Fruit fly (Drosophila melanogaster) whole organism, embryonic: Measurements from ENCODE around the gene CG32278.

Source experiments
- BtbVII ChIP-seq: fragments of 200-800 bp; sonication (Bioruptor generic); optimal IDR thresholded peaks from 3 replicates; lab custom pipeline; 2017; ENCODE audit warnings: missing biosample characterization, mild to moderate bottlenecking, missing genetic modification characterization
- CG11696 ChIP-seq: fragments of 200-800 bp; sonication (Bioruptor generic); IDR thresholded peaks from 2 replicates; pipeline ENCODE4 v1.3.6; 2022; ENCODE audit warnings: missing biosample characterization, missing genetic modification characterization
- CG12219 ChIP-seq: fragments of 200-800 bp; sonication (Bioruptor generic); optimal IDR thresholded peaks from 3 replicates; lab custom pipeline; 2018; ENCODE audit warnings: missing biosample characterization, mild to moderate bottlenecking, missing genetic modification characterization
- CG13624 ChIP-seq: fragments of 200-800 bp; sonication (Bioruptor generic); optimal IDR thresholded peaks from 2 replicates; lab custom pipeline; 2016; ENCODE audit warnings: missing biosample characterization, missing genetic modification characterization
- CG14050 ChIP-seq: fragments of 200-800 bp; sonication (Bioruptor generic); IDR thresholded peaks from 3 replicates; pipeline ENCODE4 v1.3.6; 2022; ENCODE audit warnings: missing biosample characterization, missing genetic modification characterization
- CG15011 ChIP-seq: fragments of 200-800 bp; sonication (Bioruptor generic); optimal IDR thresholded peaks from 3 replicates; lab custom pipeline; 2018; ENCODE audit warnings: missing biosample characterization, mild to moderate bottlenecking, missing genetic modification characterization
- CG17359 ChIP-seq: fragments of 200-800 bp; sonication (Bioruptor generic); optimal IDR thresholded peaks from 3 replicates; lab custom pipeline; 2018; ENCODE audit warnings: missing biosample characterization, mild to moderate bottlenecking, missing genetic modification characterization, moderate library complexity
- CG2678 ChIP-seq: fragments of 200-800 bp; sonication (Bioruptor generic); optimal IDR thresholded peaks from 3 replicates; lab custom pipeline; 2019; ENCODE audit warnings: missing biosample characterization, mild to moderate bottlenecking, missing genetic modification characterization, moderate library complexity
- CG32772 ChIP-seq: fragments of 200-800 bp; sonication (Bioruptor generic); IDR thresholded peaks from 2 replicates; pipeline ENCODE4 v1.3.6; 2022; ENCODE audit warnings: missing biosample characterization, missing genetic modification characterization
- CG33557 ChIP-seq: fragments of 200-800 bp; sonication (Bioruptor generic); optimal IDR thresholded peaks from 2 replicates; lab custom pipeline; 2019; ENCODE audit warnings: missing biosample characterization, mild to moderate bottlenecking, missing genetic modification characterization, moderate library complexity
- CG4328 ChIP-seq: fragments of 200-800 bp; sonication (Bioruptor generic); optimal IDR thresholded peaks from 3 replicates; lab custom pipeline; 2017; ENCODE audit warnings: missing biosample characterization, missing genetic modification reagents, missing genetic modification characterization
- CG6272 ChIP-seq: fragments of 200-800 bp; sonication (Bioruptor generic); IDR thresholded peaks from 2 replicates; pipeline ENCODE4 v1.3.6; 2022; ENCODE audit warnings: missing biosample characterization, missing genetic modification characterization
- CG6683 ChIP-seq: fragments of 200-800 bp; sonication (Bioruptor generic); optimal IDR thresholded peaks from 2 replicates; lab custom pipeline; 2017; ENCODE audit warnings: missing biosample characterization, mild to moderate bottlenecking, missing genetic modification characterization, missing genetic modification reagents
- CG7556 ChIP-seq: fragments of 200-800 bp; sonication (Bioruptor generic); optimal IDR thresholded peaks from 2 replicates; lab custom pipeline; 2017; ENCODE audit warnings: missing biosample characterization, mild to moderate bottlenecking, missing genetic modification characterization
- CG7786 ChIP-seq: fragments of 200-800 bp; sonication (Bioruptor generic); optimal IDR thresholded peaks from 2 replicates; lab custom pipeline; 2016; ENCODE audit warnings: missing biosample characterization, missing genetic modification characterization
- CG8944 ChIP-seq: fragments of 200-800 bp; sonication (Bioruptor generic); optimal IDR thresholded peaks from 3 replicates; lab custom pipeline; 2016; ENCODE audit warnings: missing biosample characterization, missing genetic modification characterization
- CG9727 ChIP-seq: fragments of 200-800 bp; sonication (Bioruptor generic); optimal IDR thresholded peaks from 3 replicates; lab custom pipeline; 2017; ENCODE audit warnings: missing biosample characterization, mild to moderate bottlenecking, missing genetic modification characterization
- Camta ChIP-seq: fragments of 200-800 bp; sonication (Bioruptor generic); optimal IDR thresholded peaks from 2 replicates; lab custom pipeline; 2016; ENCODE audit warnings: missing biosample characterization, missing genetic modification characterization
- Chrac-16 ChIP-seq: fragments of 200-800 bp; sonication (Bioruptor generic); optimal IDR thresholded peaks from 3 replicates; lab custom pipeline; 2016; ENCODE audit warnings: missing biosample characterization, missing genetic modification characterization
- D19B ChIP-seq: fragments of 200-800 bp; sonication (Bioruptor generic); optimal IDR thresholded peaks from 2 replicates; lab custom pipeline; 2017; ENCODE audit warnings: missing biosample characterization, mild to moderate bottlenecking, missing genetic modification characterization
- Doc3 ChIP-seq: fragments of 200-800 bp; sonication (Bioruptor generic); IDR thresholded peaks from 3 replicates; pipeline ENCODE4 v1.3.6; 2022; ENCODE audit warnings: missing biosample characterization, missing genetic modification characterization; ENCODE audit not compliant: partially characterized antibody
- H2.0 ChIP-seq: fragments of 200-800 bp; sonication (Bioruptor generic); IDR thresholded peaks from 2 replicates; pipeline ENCODE4 v1.3.6; 2022; ENCODE audit warnings: missing biosample characterization, missing genetic modification characterization
- HLHmδ ChIP-seq: fragments of 200-800 bp; sonication (Bioruptor generic); optimal IDR thresholded peaks from 2 replicates; lab custom pipeline; 2018; ENCODE audit warnings: missing biosample characterization, mild to moderate bottlenecking, missing genetic modification characterization, moderate library complexity
- Hand ChIP-seq: fragments of 200-800 bp; sonication (Bioruptor generic); optimal IDR thresholded peaks from 2 replicates; lab custom pipeline; 2017; ENCODE audit warnings: mild to moderate bottlenecking, missing biosample characterization, missing genetic modification reagents, missing genetic modification characterization
- Hmr ChIP-seq: fragments of 200-800 bp; sonication (Bioruptor generic); optimal IDR thresholded peaks from 3 replicates; lab custom pipeline; 2017; ENCODE audit warnings: mild to moderate bottlenecking, missing biosample characterization, missing genetic modification reagents, missing genetic modification characterization
- Kr ChIP-seq: fragments of 200-800 bp; sonication (Bioruptor generic); optimal IDR thresholded peaks from 2 replicates; lab custom pipeline; 2017; ENCODE audit warnings: missing biosample characterization, mild to moderate bottlenecking, missing genetic modification characterization
- MBD-R2 ChIP-seq: fragments of 200-800 bp; sonication (Bioruptor generic); IDR thresholded peaks from 2 replicates; pipeline ENCODE4 v1.3.6; 2022; ENCODE audit warnings: missing biosample characterization, missing genetic modification characterization
- MESR4 ChIP-seq: fragments of 200-800 bp; sonication (Bioruptor generic); optimal IDR thresholded peaks from 2 replicates; lab custom pipeline; 2018; ENCODE audit warnings: missing biosample characterization, mild to moderate bottlenecking, missing genetic modification characterization, moderate library complexity
- NK7.1 ChIP-seq: fragments of 200-800 bp; sonication (Bioruptor generic); optimal IDR thresholded peaks from 3 replicates; lab custom pipeline; 2016; ENCODE audit warnings: missing biosample characterization, missing genetic modification characterization
- Optix ChIP-seq: fragments of 200-800 bp; sonication (Bioruptor generic); IDR thresholded peaks from 3 replicates; pipeline ENCODE4 v1.3.6; 2022; ENCODE audit warnings: missing biosample characterization, missing genetic modification characterization
- ap ChIP-seq: fragments of 200-800 bp; sonication (Bioruptor generic); IDR thresholded peaks from 2 replicates; pipeline ENCODE4 v1.3.6; 2022; ENCODE audit warnings: missing biosample characterization, missing genetic modification characterization
- cg ChIP-seq: fragments of 200-800 bp; sonication (Bioruptor generic); optimal IDR thresholded peaks from 3 replicates; lab custom pipeline; 2019; ENCODE audit warnings: missing biosample characterization, mild to moderate bottlenecking, missing genetic modification characterization, moderate library complexity
- chif ChIP-seq, 2 experiments: fragments of 200-800 bp; sonication (Bioruptor generic); optimal IDR thresholded peaks; 3 replicates each; lab custom pipeline; 2016; ENCODE audit warnings: missing biosample characterization in 2 of 2, missing genetic modification characterization in 2 of 2
- ci ChIP-seq: fragments of 200-800 bp; sonication (Bioruptor generic); IDR thresholded peaks from 3 replicates; pipeline ENCODE4 v1.3.6; 2022; ENCODE audit warnings: missing biosample characterization, missing genetic modification characterization
- cwo ChIP-seq: fragments of 200-800 bp; sonication (Bioruptor generic); optimal IDR thresholded peaks from 3 replicates; lab custom pipeline; 2017; ENCODE audit warnings: missing biosample characterization, missing genetic modification characterization, mild to moderate bottlenecking, moderate library complexity, missing genetic modification reagents
- fd64A ChIP-seq: fragments of 200-800 bp; sonication (Bioruptor generic); optimal IDR thresholded peaks from 3 replicates; lab custom pipeline; 2018; ENCODE audit warnings: missing biosample characterization, mild to moderate bottlenecking, missing genetic modification characterization
- lbe ChIP-seq: fragments of 200-800 bp; sonication (Bioruptor generic); optimal IDR thresholded peaks from 2 replicates; lab custom pipeline; 2016; ENCODE audit warnings: missing biosample characterization, mild to moderate bottlenecking, missing genetic modification characterization
- mam ChIP-seq: fragments of 200-800 bp; sonication (Bioruptor generic); optimal IDR thresholded peaks from 3 replicates; lab custom pipeline; 2016; ENCODE audit warnings: missing biosample characterization, missing genetic modification characterization
- nom ChIP-seq: fragments of 200-800 bp; sonication (Bioruptor generic); optimal IDR thresholded peaks from 2 replicates; lab custom pipeline; 2017; ENCODE audit warnings: missing biosample characterization, missing genetic modification characterization, mild to moderate bottlenecking, moderate library complexity, missing genetic modification reagents
- odd ChIP-seq: fragments of 200-800 bp; sonication (Bioruptor generic); optimal IDR thresholded peaks from 2 replicates; lab custom pipeline; 2017; ENCODE audit warnings: missing biosample characterization, mild to moderate bottlenecking, missing genetic modification characterization
- onecut ChIP-seq: fragments of 200-800 bp; sonication (Bioruptor generic); IDR thresholded peaks from 2 replicates; pipeline ENCODE4 v1.3.6; 2022; ENCODE audit warnings: missing biosample characterization, missing genetic modification characterization
- org-1 ChIP-seq: fragments of 200-800 bp; sonication (Bioruptor generic); optimal IDR thresholded peaks from 2 replicates; lab custom pipeline; 2017; ENCODE audit warnings: missing biosample characterization, missing genetic modification characterization
- otp ChIP-seq: fragments of 200-800 bp; sonication (Bioruptor generic); IDR thresholded peaks from 3 replicates; pipeline ENCODE4, ENCODE4 v1.3.6; 2022; ENCODE audit warnings: missing biosample characterization, missing genetic modification characterization
- pnt ChIP-seq: fragments of 200-800 bp; sonication (Bioruptor generic); optimal IDR thresholded peaks from 3 replicates; lab custom pipeline; 2016; ENCODE audit warnings: missing biosample characterization, missing genetic modification characterization
- sens-2 ChIP-seq: fragments of 200-800 bp; sonication (Bioruptor generic); IDR thresholded peaks from 2 replicates; pipeline ENCODE4 v1.3.6; 2022; ENCODE audit warnings: missing biosample characterization, missing genetic modification characterization
- slbo ChIP-seq: fragments of 200-800 bp; sonication (Bioruptor generic); IDR thresholded peaks from 2 replicates; pipeline ENCODE4 v1.3.6; 2022; ENCODE audit warnings: missing biosample characterization, missing genetic modification characterization
- slp2 ChIP-seq: fragments of 200-800 bp; sonication (Bioruptor generic); optimal IDR thresholded peaks from 2 replicates; lab custom pipeline; 2016; ENCODE audit warnings: missing biosample characterization, missing genetic modification characterization
- sr ChIP-seq: fragments of 200-800 bp; sonication (Bioruptor generic); IDR thresholded peaks from 3 replicates; pipeline ENCODE4 v1.3.6; 2022; ENCODE audit warnings: missing biosample characterization, missing genetic modification characterization

CG32278 gene

DNA sequence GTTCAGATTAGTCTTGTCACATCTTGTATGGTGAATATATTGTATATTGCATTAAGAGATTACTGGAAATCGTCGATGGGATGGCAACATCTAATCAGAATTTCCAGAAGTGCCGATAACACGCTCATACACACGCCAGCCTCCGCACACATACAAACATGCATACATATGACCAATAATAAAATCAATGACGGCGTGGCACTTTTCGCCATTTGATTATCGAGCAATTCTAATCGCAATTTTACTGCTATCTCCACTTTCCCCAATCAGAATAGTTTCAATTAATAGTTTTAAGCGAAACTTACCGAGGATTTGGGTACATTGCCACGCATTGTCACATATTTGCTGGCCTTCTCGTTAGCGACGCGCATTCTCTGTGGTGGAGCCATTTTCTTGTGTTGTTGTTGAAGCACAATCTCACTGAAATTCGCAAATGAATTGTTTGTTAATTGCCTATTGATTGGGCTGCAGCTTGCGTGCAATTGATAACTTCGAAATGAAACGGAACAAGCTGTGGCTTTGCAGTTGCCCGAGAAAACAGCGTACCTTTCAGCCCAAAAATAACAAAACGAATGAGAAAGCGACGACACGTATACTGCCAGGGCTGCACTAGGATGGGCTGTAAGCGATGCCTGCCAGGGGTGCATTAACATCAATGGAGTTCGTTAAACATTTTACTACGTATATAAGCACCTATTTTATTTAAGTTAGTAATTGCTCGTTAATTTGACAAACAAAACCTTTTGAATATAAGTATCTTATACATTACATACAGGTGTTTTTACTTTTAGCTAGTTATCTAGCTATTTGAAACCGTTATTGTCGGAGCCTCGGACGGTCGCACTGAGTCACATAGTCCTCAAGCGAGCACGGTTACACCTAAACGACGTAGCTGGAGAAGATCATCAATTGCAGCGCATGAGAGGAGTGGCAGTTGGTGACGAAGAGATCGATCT lies 29.6 kb downstream of the CG32278 start, which contains the start of the genes CG32276 and gry (continued):
- no peak for TF ChIP-seq CG15011
- peak; percentile 73 for TF ChIP-seq lbe (GFP tag; lab: Kevin White, UChicago)
- peak; percentile 23; the same call in 1 of the 3 replicates for TF ChIP-seq CG14050
- TF ChIP-seq CG8944 (GFP tag; lab: Kevin White, UChicago): peak; percentile 82
- no peak for TF ChIP-seq Hand (GFP tag; lab: Kevin White, UChicago)
- peak; percentile 60 for TF ChIP-seq CG7556 (GFP tag; lab: Kevin White, UChicago)
- no peak for TF ChIP-seq CG2678 (tag; lab: Kevin White, UChicago)
- TF ChIP-seq CG33557: peak; percentile 54
- TF ChIP-seq Hmr (GFP tag; lab: Kevin White, UChicago): peak; percentile 76
- no peak for TF ChIP-seq odd
- peak; percentile 55; the same call in 1 of the 2 replicates for TF ChIP-seq sens-2 (GFP tag; lab: Robert Waterston, UW)
- TF ChIP-seq CG32772: peak; percentile 73
- peak; percentile 54; the same call in 1 of the 3 replicates for TF ChIP-seq otp (GFP tag; lab: Robert Waterston, UW)
- peak; percentile 61 for TF ChIP-seq cwo (GFP tag; lab: Kevin White, UChicago)
- TF ChIP-seq CG7786 (GFP tag; lab: Kevin White, UChicago): peak; percentile 71
- TF ChIP-seq CG6683 (GFP tag; lab: Kevin White, UChicago): peak; percentile 41
- TF ChIP-seq Camta (GFP tag; lab: Kevin White, UChicago): peak; percentile 42
- TF ChIP-seq CG12219 (GFP tag; lab: Kevin White, UChicago): peak; percentile 51
- TF ChIP-seq CG6272 (GFP tag; lab: Robert Waterston, UW): peak; percentile 48
- TF ChIP-seq H2.0: no peak; the same call in 1 of the 2 replicates
- TF ChIP-seq Optix (GFP tag; lab: Robert Waterston, UW): peak; percentile 60; the same call in 2 of the 3 replicates
- peak; percentile 33 for TF ChIP-seq NK7.1 (GFP tag; lab: Kevin White, UChicago)
- TF ChIP-seq onecut: peak; percentile 30
- no peak for TF ChIP-seq fd64A (GFP tag; lab: Kevin White, UChicago)
- peak; percentile 82 for TF ChIP-seq ap (GFP tag; lab: Robert Waterston, UW)
- peak; percentile 67 for TF ChIP-seq slp2 (GFP tag; lab: Kevin White, UChicago)
- no peak; the same call in 2 of the 3 replicates for TF ChIP-seq sr (GFP tag; lab: Robert Waterston, UW)
- peak; percentile 54 to 71 for TF ChIP-seq chif (GFP tag; optimal IDR thresholded peaks at IDR 0.05; lab: Kevin White, UChicago)
- TF ChIP-seq CG4328: peak; percentile 70
- TF ChIP-seq CG11696: no peak
- TF ChIP-seq cg (GFP tag; lab: Kevin White, UChicago): peak; percentile 73
- peak; percentile 80 for TF ChIP-seq CG13624 (GFP tag; lab: Kevin White, UChicago)
- TF ChIP-seq pnt (GFP tag; lab: Kevin White, UChicago): peak; percentile 61
- TF ChIP-seq org-1: peak; percentile 30
- TF ChIP-seq MESR4 (GFP tag; lab: Kevin White, UChicago): peak; percentile 89
- peak; percentile 35 for TF ChIP-seq BtbVII
- peak; percentile 84 for TF ChIP-seq nom (GFP tag; lab: Kevin White, UChicago)
- no peak for TF ChIP-seq D19B
- no peak for TF ChIP-seq Kr (GFP tag; lab: Kevin White, UChicago)
- no peak for TF ChIP-seq Doc3
- peak; percentile 79 for TF ChIP-seq Chrac-16 (GFP tag; lab: Kevin White, UChicago)
- TF ChIP-seq MBD-R2 (GFP tag; lab: Robert Waterston, UW): peak; percentile 85
- peak; percentile 79 for TF ChIP-seq mam (GFP tag; lab: Kevin White, UChicago)
- peak; percentile 66; the same call in 2 of the 3 replicates for TF ChIP-seq ci (GFP tag; lab: Robert Waterston, UW)
- TF ChIP-seq slbo (GFP tag; lab: Robert Waterston, UW): peak; percentile 86
- peak; percentile 73 for TF ChIP-seq CG9727 (GFP tag; lab: Kevin White, UChicago)
- TF ChIP-seq CG17359 (tag; lab: Kevin White, UChicago): peak; percentile 62
- peak; percentile 50 for TF ChIP-seq HLHmδ (GFP tag; lab: Kevin White, UChicago)
